Worm (Caenorhabditis elegans) whole organism, L3 larva: ENCODE measurements around the gene F58F12.2.
A peak's percentile ranks its signal among the peaks of the same experiment; 100 is the strongest.

Source experiments
- ZK546.5 ChIP-seq: sonication (generic microtip); optimal IDR thresholded peaks from 2 replicates; lab custom pipeline; 2017; ENCODE audit warnings: missing biosample characterization, missing genetic modification characterization
- aly-2 ChIP-seq: fragments of 150-350 bp; optimal IDR thresholded peaks from 2 replicates; lab custom pipeline; 2014; ENCODE audit warnings: missing biosample characterization, missing genetic modification characterization
- ama-1 ChIP-seq: fragments of 150-350 bp; optimal IDR thresholded peaks from 2 replicates; lab custom pipeline; 2018
- ceh-16 ChIP-seq: sonication (generic microtip); optimal IDR thresholded peaks from 2 replicates; lab custom pipeline; 2017; ENCODE audit warnings: missing biosample characterization, missing genetic modification characterization
- ceh-28 ChIP-seq: fragments of 150-350 bp; optimal IDR thresholded peaks from 2 replicates; lab custom pipeline; 2014; ENCODE audit warnings: missing biosample characterization, missing genetic modification reagents, missing genetic modification characterization
- ceh-82 ChIP-seq: fragments of 150-350 bp; optimal IDR thresholded peaks from 2 replicates; lab custom pipeline; 2014; ENCODE audit warnings: missing biosample characterization, missing genetic modification characterization
- ceh-9 ChIP-seq: sonication (generic microtip); optimal IDR thresholded peaks from 2 replicates; lab custom pipeline; 2018; ENCODE audit warnings: missing biosample characterization, missing genetic modification characterization
- egl-27 ChIP-seq: sonication (generic microtip); optimal IDR thresholded peaks from 4 replicates; lab custom pipeline; 2017; ENCODE audit warnings: missing biosample characterization, missing genetic modification reagents, missing genetic modification characterization
- egl-5 ChIP-seq: fragments of 150-350 bp; optimal IDR thresholded peaks from 2 replicates; lab custom pipeline; 2017; ENCODE audit warnings: missing biosample characterization, missing genetic modification reagents, missing genetic modification characterization, inconsistent platforms
- elt-1 ChIP-seq: fragments of 150-350 bp; optimal IDR thresholded peaks from 2 replicates; lab custom pipeline; 2014; ENCODE audit warnings: missing biosample characterization, missing genetic modification characterization
- elt-2 ChIP-seq: sonication (generic microtip); optimal IDR thresholded peaks from 2 replicates; lab custom pipeline; 2016; ENCODE audit warnings: missing genetic modification reagents, mild to moderate bottlenecking, missing genetic modification characterization, missing compliant biosample characterization
- elt-3 ChIP-seq, 3 experiments: fragments of 150-350 bp in 1 of 3; sonication (generic microtip) in 2 of 3; optimal IDR thresholded peaks; 2 replicates in 2 of 3; 4 replicates in 1 of 3; lab custom pipeline; 2014 to 2017; ENCODE audit warnings: missing biosample characterization in 3 of 3, missing genetic modification characterization in 3 of 3
- eor-1 ChIP-seq, 2 experiments: fragments of 150-350 bp; optimal IDR thresholded peaks; 2 replicates each; lab custom pipeline; 2014 to 2018; ENCODE audit warnings: missing biosample characterization in 2 of 2, missing genetic modification characterization in 2 of 2
- fkh-10 ChIP-seq: sonication (generic microtip); optimal IDR thresholded peaks from 2 replicates; lab custom pipeline; 2017; ENCODE audit warnings: missing biosample characterization, missing genetic modification reagents, missing genetic modification characterization
- hmg-11 ChIP-seq: sonication (generic microtip); optimal IDR thresholded peaks from 2 replicates; lab custom pipeline; 2016; ENCODE audit warnings: missing genetic modification characterization, missing compliant biosample characterization
- jun-1 ChIP-seq: fragments of 150-350 bp; optimal IDR thresholded peaks from 2 replicates; lab custom pipeline; 2014; ENCODE audit warnings: missing biosample characterization, missing genetic modification reagents, missing genetic modification characterization
- lin-15B ChIP-seq: fragments of 150-350 bp; optimal IDR thresholded peaks from 2 replicates; lab custom pipeline; 2014; ENCODE audit warnings: missing biosample characterization, missing genetic modification characterization
- lin-39 ChIP-seq: fragments of 150-350 bp; optimal IDR thresholded peaks from 2 replicates; lab custom pipeline; 2018; ENCODE audit warnings: missing biosample characterization, missing genetic modification reagents, missing genetic modification characterization
- lsy-12 ChIP-seq: sonication (generic microtip); optimal IDR thresholded peaks from 2 replicates; lab custom pipeline; 2016; ENCODE audit warnings: mild to moderate bottlenecking, missing genetic modification characterization, missing compliant biosample characterization
- mdl-1 ChIP-seq: fragments of 150-350 bp; optimal IDR thresholded peaks from 2 replicates; lab custom pipeline; 2014; ENCODE audit warnings: missing biosample characterization, missing genetic modification characterization
- mml-1 ChIP-seq: fragments of 150-350 bp; sonication (generic microtip); optimal IDR thresholded peaks from 3 replicates; lab custom pipeline; 2014; ENCODE audit warnings: missing biosample characterization, missing genetic modification characterization
- nfya-1 ChIP-seq: sonication (generic microtip); optimal IDR thresholded peaks from 2 replicates; lab custom pipeline; 2017; ENCODE audit warnings: missing genetic modification characterization, mild to moderate bottlenecking, missing compliant biosample characterization, antibody characterized with exemption, moderate library complexity; ENCODE audit not compliant: insufficient read depth
- nhr-12 ChIP-seq: fragments of 150-350 bp; optimal IDR thresholded peaks from 2 replicates; lab custom pipeline; 2014; ENCODE audit warnings: missing biosample characterization, missing genetic modification characterization
- nhr-23 ChIP-seq: fragments of 150-350 bp; optimal IDR thresholded peaks from 2 replicates; lab custom pipeline; 2014; ENCODE audit warnings: missing biosample characterization, missing genetic modification reagents, missing genetic modification characterization
- nhr-237 ChIP-seq: fragments of 150-350 bp; optimal IDR thresholded peaks from 2 replicates; lab custom pipeline; 2014; ENCODE audit warnings: missing biosample characterization, missing genetic modification characterization
- nhr-25 ChIP-seq: sonication (generic microtip); optimal IDR thresholded peaks from 2 replicates; lab custom pipeline; 2017; ENCODE audit warnings: missing biosample characterization, missing genetic modification characterization
- nhr-28 ChIP-seq: fragments of 150-350 bp; optimal IDR thresholded peaks from 2 replicates; lab custom pipeline; 2014; ENCODE audit warnings: missing biosample characterization, missing genetic modification characterization
- nhr-43 ChIP-seq: sonication (generic microtip); optimal IDR thresholded peaks from 2 replicates; lab custom pipeline; 2016; ENCODE audit warnings: mild to moderate bottlenecking, missing genetic modification characterization, missing compliant biosample characterization; ENCODE audit not compliant: poor library complexity, severe bottlenecking
- nhr-77 ChIP-seq: fragments of 150-350 bp; optimal IDR thresholded peaks from 2 replicates; lab custom pipeline; 2014; ENCODE audit warnings: missing biosample characterization, missing genetic modification characterization
- pha-4 ChIP-seq: fragments of 150-350 bp; optimal IDR thresholded peaks from 2 replicates; lab custom pipeline; 2014; ENCODE audit warnings: missing biosample characterization, missing genetic modification reagents, missing genetic modification characterization
- pqm-1 ChIP-seq: fragments of 150-350 bp; optimal IDR thresholded peaks from 2 replicates; lab custom pipeline; 2017; ENCODE audit warnings: missing biosample characterization, missing genetic modification characterization, inconsistent platforms
- sea-2 ChIP-seq: fragments of 150-350 bp; sonication (generic microtip); optimal IDR thresholded peaks from 4 replicates; lab custom pipeline; 2014; ENCODE audit warnings: missing biosample characterization, missing genetic modification reagents, missing genetic modification characterization
- skn-1 ChIP-seq: fragments of 150-350 bp; optimal IDR thresholded peaks from 2 replicates; lab custom pipeline; 2014; ENCODE audit warnings: missing biosample characterization, missing genetic modification characterization
- snpc-4 ChIP-seq: fragments of 150-350 bp; optimal IDR thresholded peaks from 2 replicates; lab custom pipeline; 2014; ENCODE audit warnings: missing biosample characterization, missing genetic modification characterization
- unc-62 ChIP-seq: fragments of 150-350 bp; sonication (generic microtip); optimal IDR thresholded peaks from 4 replicates; lab custom pipeline; 2014; ENCODE audit warnings: missing biosample characterization, missing genetic modification reagents, missing genetic modification characterization
- zag-1 ChIP-seq: fragments of 150-350 bp; optimal IDR thresholded peaks from 2 replicates; lab custom pipeline; 2014; ENCODE audit warnings: missing biosample characterization, missing genetic modification characterization
- ztf-11 ChIP-seq: fragments of 150-350 bp; optimal IDR thresholded peaks from 2 replicates; lab custom pipeline; 2014; ENCODE audit warnings: missing biosample characterization, missing genetic modification characterization
- ztf-4 ChIP-seq: fragments of 150-350 bp; optimal IDR thresholded peaks from 2 replicates; lab custom pipeline; 2014; ENCODE audit warnings: missing biosample characterization, missing genetic modification characterization

Gene F58F12.2

DNA sequence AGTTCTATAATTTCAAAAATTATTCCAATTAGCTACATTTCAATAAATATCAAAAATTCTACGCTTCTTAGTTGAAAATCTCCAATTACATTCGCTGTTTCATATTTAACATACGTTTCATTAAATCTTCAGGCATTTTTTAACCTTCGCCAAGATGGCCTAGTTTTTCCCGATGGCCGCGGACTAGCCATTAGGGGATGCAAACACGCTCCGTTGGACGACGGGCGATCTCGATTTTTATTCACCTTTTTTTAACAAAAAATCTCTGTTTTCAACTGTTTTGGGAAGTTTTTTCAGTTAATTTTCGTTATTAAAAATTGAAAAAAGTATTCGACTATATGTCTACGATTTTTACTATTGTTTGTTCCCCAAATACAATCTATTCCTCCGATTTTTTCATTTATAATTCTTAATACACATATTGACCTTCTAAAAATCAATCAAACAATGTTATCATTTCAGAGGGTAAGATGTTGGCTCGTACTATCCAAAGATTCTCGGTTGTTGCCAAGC lies 4.6 kb downstream of the F58F12.2 start, which contains the start of gene F58F12.1:
TSS of gene F58F12.1 (plus strand) at position 463 of the 513 bp plus-strand sequence.
- no peak for TF ChIP-seq ceh-82
- TF ChIP-seq hmg-11 (tag; lab: Kevin White, UChicago): peak; percentile 56
- TF ChIP-seq pha-4: peak; percentile 80
- TF ChIP-seq snpc-4 (tag; lab: Kevin White, UChicago): peak; percentile 87
- peak; percentile 70 for TF ChIP-seq nhr-43
- TF ChIP-seq ztf-11: no peak
- no peak for TF ChIP-seq nhr-77 (tag; lab: Kevin White, UChicago)
- TF ChIP-seq skn-1 (tag; lab: Kevin White, UChicago): no peak
- no peak for TF ChIP-seq jun-1 (tag; lab: Kevin White, UChicago)
- no peak for TF ChIP-seq ceh-28
- no peak for TF ChIP-seq ama-1
- TF ChIP-seq zag-1 (tag; lab: Kevin White, UChicago): no peak
- TF ChIP-seq ceh-16 (tag; lab: Kevin White, UChicago): no peak
- no peak for TF ChIP-seq nhr-12 (tag; lab: Kevin White, UChicago)
- TF ChIP-seq egl-5 (tag; lab: Kevin White, UChicago): peak; percentile 46
- TF ChIP-seq lin-39 (tag; lab: Kevin White, UChicago): peak; percentile 11
- no peak for TF ChIP-seq ceh-9
- TF ChIP-seq aly-2: no peak
- TF ChIP-seq nhr-23 (tag; lab: Kevin White, UChicago): peak; percentile 56
- TF ChIP-seq sea-2 (GFP tag; lab: Kevin White, UChicago): no peak
- no peak for TF ChIP-seq nhr-28 (tag; lab: Kevin White, UChicago)
- peak; percentile 20 for TF ChIP-seq elt-2 (tag; lab: Kevin White, UChicago)
- TF ChIP-seq elt-3 (tag; optimal IDR thresholded peaks at IDR 0.05; lab: Kevin White, UChicago): no peak
- TF ChIP-seq fkh-10 (GFP tag; lab: Kevin White, UChicago): no peak
- TF ChIP-seq lsy-12 (tag; lab: Kevin White, UChicago): no peak
- no peak for TF ChIP-seq ZK546.5
- no peak for TF ChIP-seq elt-1
- TF ChIP-seq ztf-4 (tag; lab: Kevin White, UChicago): no peak
- peak; percentile 8 for TF ChIP-seq pqm-1 (tag; lab: Kevin White, UChicago)
- peak; percentile 57 for TF ChIP-seq nhr-25 (tag; lab: Kevin White, UChicago)
- TF ChIP-seq nfya-1 (tag; lab: Kevin White, UChicago): peak; percentile 72
- TF ChIP-seq mml-1 (tag; lab: Kevin White, UChicago): no peak
- TF ChIP-seq lin-15B (tag; lab: Kevin White, UChicago): peak; percentile 94
- TF ChIP-seq egl-27 (tag; lab: Kevin White, UChicago): no peak
- TF ChIP-seq nhr-237: no peak

DNA sequence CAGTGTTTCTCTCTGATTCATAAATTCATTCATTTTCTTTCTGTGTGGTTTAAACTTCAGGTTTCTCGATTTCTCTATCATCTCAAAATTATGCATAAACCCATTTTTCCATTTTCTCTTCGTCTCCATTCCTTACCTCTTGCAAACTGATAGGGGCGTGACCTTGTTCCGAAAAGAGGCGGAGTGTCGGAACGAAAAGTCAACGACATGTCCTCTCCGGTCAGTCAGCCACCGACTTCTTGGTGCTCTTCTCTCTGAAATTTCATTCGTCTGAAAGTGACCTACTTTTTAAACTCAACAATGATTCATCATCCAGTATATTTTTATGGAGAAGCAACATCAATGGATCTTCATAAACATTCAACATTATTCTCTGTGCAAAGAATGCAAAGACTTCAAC lies 7.0 kb downstream of the F58F12.2 start, which contains the start of gene F58F12.12:
TSS of gene F58F12.12 (plus strand) at position 301 of the 400 bp plus-strand sequence.
- TF ChIP-seq nhr-237 (no peak), ZK546.5 (no peak), mml-1 (tag; lab: Kevin White, UChicago) (no peak), nhr-43 (no peak), sea-2 (GFP tag; lab: Kevin White, UChicago) (no peak), nhr-23 (tag; lab: Kevin White, UChicago) (no peak), snpc-4 (tag; lab: Kevin White, UChicago) (no peak), aly-2 (no peak), ztf-4 (tag; lab: Kevin White, UChicago) (no peak), ceh-82 (no peak), unc-62 (GFP tag; lab: Kevin White, UChicago) (no peak), eor-1 (tag; optimal IDR thresholded peaks at IDR 0.05; lab: Kevin White, UChicago) (no peak), nhr-25 (tag; lab: Kevin White, UChicago) (no peak)
- TF ChIP-seq, all 47 proteins: peak for 0

DNA sequence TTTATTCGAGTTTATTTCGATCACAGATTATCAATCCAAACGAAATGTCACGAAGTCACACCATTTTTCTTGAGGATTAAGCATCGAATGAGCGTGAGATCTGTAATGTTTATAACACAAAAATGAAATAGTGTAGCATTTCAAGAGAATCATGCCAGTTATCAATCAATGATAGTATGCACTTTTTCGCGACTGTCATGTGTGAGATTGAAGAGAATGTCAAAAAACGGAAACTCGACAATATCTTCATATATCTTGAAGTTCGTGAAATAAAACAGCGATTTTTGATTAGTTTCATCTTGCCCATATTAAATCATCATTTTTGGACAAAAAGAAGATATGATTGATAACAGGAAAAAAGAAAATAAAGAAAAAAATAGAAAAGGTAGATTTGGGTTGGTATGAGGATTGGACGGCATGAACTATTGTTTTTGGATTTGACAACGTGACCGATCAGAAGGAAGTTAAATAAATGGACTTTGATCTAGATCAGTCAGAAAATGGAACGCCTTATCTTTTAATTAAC lies 8.7 kb downstream of the F58F12.2 start:
- TF ChIP-seq mdl-1 (tag; lab: Kevin White, UChicago) (no peak), lin-15B (tag; lab: Kevin White, UChicago) (no peak), nhr-25 (tag; lab: Kevin White, UChicago) (peak; percentile 2), snpc-4 (tag; lab: Kevin White, UChicago) (no peak), nhr-43 (peak; percentile 42), nhr-23 (tag; lab: Kevin White, UChicago) (peak; percentile 44), unc-62 (GFP tag; lab: Kevin White, UChicago) (no peak)
